Fruit fly (Drosophila melanogaster) whole organism, wandering third instar larva: Measurements from ENCODE around the gene syd.
A peak's percentile ranks its signal among the peaks of the same experiment; 100 is the strongest.

Experiments
- Abd-B ChIP-seq: fragments of >200 bp; optimal IDR thresholded peaks from 2 replicates; lab custom pipeline; 2017; ENCODE audit warnings: missing biosample characterization, missing genetic modification characterization
- CG32264 ChIP-seq: fragments of 200-800 bp; sonication (Bioruptor generic); optimal IDR thresholded peaks from 2 replicates; lab custom pipeline; 2016; ENCODE audit warnings: missing biosample characterization, missing genetic modification characterization
- CrebA ChIP-seq: fragments of 200-800 bp; sonication (Bioruptor generic); optimal IDR thresholded peaks from 2 replicates; lab custom pipeline; 2016; ENCODE audit warnings: missing biosample characterization, mild to moderate bottlenecking, missing genetic modification characterization, borderline replicate concordance
- Dif ChIP-seq: fragments of 200-275, 200-300 bp; sonication (Bioruptor generic); optimal IDR thresholded peaks from 2 replicates; lab custom pipeline; 2018; ENCODE audit warnings: missing biosample characterization, missing genetic modification characterization; ENCODE audit not compliant: partially characterized antibody
- GATAd ChIP-seq: sonication (Bioruptor generic); optimal IDR thresholded peaks from 2 replicates; lab custom pipeline; 2016; ENCODE audit warnings: missing biosample characterization, missing genetic modification characterization
- Hnf4 ChIP-seq: fragments of 200-800 bp; sonication (Bioruptor generic); optimal IDR thresholded peaks from 2 replicates; lab custom pipeline; 2016; ENCODE audit warnings: missing biosample characterization, mild to moderate bottlenecking, missing genetic modification characterization
- Hr83 ChIP-seq: fragments of 200-300 bp; sonication (Bioruptor generic); optimal IDR thresholded peaks from 2 replicates; lab custom pipeline; 2016; ENCODE audit warnings: missing biosample characterization, mild to moderate bottlenecking, missing genetic modification characterization, moderate library complexity; ENCODE audit not compliant: poor library complexity, severe bottlenecking
- Mio ChIP-seq: sonication (Bioruptor generic); optimal IDR thresholded peaks from 2 replicates; lab custom pipeline; 2016; ENCODE audit warnings: missing biosample characterization, missing genetic modification characterization
- OdsH ChIP-seq: fragments of 200-800 bp; sonication (Bioruptor generic); optimal IDR thresholded peaks from 2 replicates; lab custom pipeline; 2016; ENCODE audit warnings: missing biosample characterization, mild to moderate bottlenecking, missing genetic modification characterization
- Rel ChIP-seq, 2 experiments: fragments of 200-800 bp; sonication (Bioruptor generic) in 1 of 2; optimal IDR thresholded peaks; 2 replicates in 1 of 2; 3 replicates in 1 of 2; lab custom pipeline; 2016 to 2019; ENCODE audit warnings: mild to moderate bottlenecking in 2 of 2, missing biosample characterization in 2 of 2, missing genetic modification characterization in 2 of 2, moderate library complexity in 1 of 2
- Sp1 ChIP-seq: fragments of 200-800 bp; sonication (Bioruptor generic); optimal IDR thresholded peaks from 3 replicates; lab custom pipeline; 2019; ENCODE audit warnings: missing biosample characterization, mild to moderate bottlenecking, missing genetic modification characterization, moderate library complexity
- Vsx2 ChIP-seq: fragments of 200-300, 225-300 bp; sonication (Bioruptor generic); optimal IDR thresholded peaks from 2 replicates; lab custom pipeline; 2018; ENCODE audit warnings: missing biosample characterization, missing genetic modification characterization; ENCODE audit not compliant: partially characterized antibody
- br ChIP-seq: fragments of 200-800 bp; sonication (Bioruptor generic); optimal IDR thresholded peaks from 2 replicates; lab custom pipeline; 2016; ENCODE audit warnings: missing biosample characterization, missing genetic modification characterization
- dl ChIP-seq, 2 experiments: fragments of 175-275, 200-275 bp in 1 of 2; fragments of 200-275 bp in 1 of 2; sonication (Bioruptor generic); optimal IDR thresholded peaks; lab custom pipeline; 2018; ENCODE audit warnings: mild to moderate bottlenecking in 2 of 2, missing biosample characterization in 2 of 2, missing genetic modification characterization in 2 of 2, moderate library complexity in 2 of 2; ENCODE audit not compliant: partially characterized antibody in 2 of 2, insufficient read depth in 1 of 2
- dsf ChIP-seq: sonication (Bioruptor generic); optimal IDR thresholded peaks from 2 replicates; lab custom pipeline; 2016; ENCODE audit warnings: missing biosample characterization, missing genetic modification characterization, borderline replicate concordance
- ey ChIP-seq: fragments of 200-800 bp; sonication (Bioruptor generic); optimal IDR thresholded peaks from 2 replicates; lab custom pipeline; 2016; ENCODE audit warnings: missing biosample characterization, missing genetic modification characterization
- fru ChIP-seq: fragments of 200-800 bp; sonication (Bioruptor generic); optimal IDR thresholded peaks from 3 replicates; lab custom pipeline; 2016; ENCODE audit warnings: missing biosample characterization, mild to moderate bottlenecking, missing genetic modification characterization
- h ChIP-seq: fragments of 200-800 bp; sonication (Bioruptor generic); optimal IDR thresholded peaks from 3 replicates; lab custom pipeline; 2016; ENCODE audit warnings: missing biosample characterization, mild to moderate bottlenecking, missing genetic modification characterization
- jim ChIP-seq: fragments of 175-275, 200-325 bp; sonication (Bioruptor generic); optimal IDR thresholded peaks from 2 replicates; lab custom pipeline; 2016; ENCODE audit warnings: missing biosample characterization, mild to moderate bottlenecking, missing genetic modification characterization
- lola ChIP-seq: fragments of >200 bp; optimal IDR thresholded peaks from 2 replicates; lab custom pipeline; 2017; ENCODE audit warnings: missing biosample characterization, missing genetic modification characterization
- pan ChIP-seq: fragments of >200 bp; optimal IDR thresholded peaks from 2 replicates; lab custom pipeline; 2017
- psq ChIP-seq: fragments of 200-800 bp; sonication (Bioruptor generic); optimal IDR thresholded peaks from 3 replicates; lab custom pipeline; 2017; ENCODE audit warnings: missing biosample characterization, mild to moderate bottlenecking, missing genetic modification characterization, moderate library complexity
- rgr ChIP-seq: fragments of 200-800 bp; sonication (Bioruptor generic); optimal IDR thresholded peaks from 3 replicates; lab custom pipeline; 2016; ENCODE audit warnings: missing biosample characterization, mild to moderate bottlenecking, missing genetic modification characterization
- sage ChIP-seq: fragments of 200-800 bp; sonication (Bioruptor generic); optimal IDR thresholded peaks from 2 replicates; lab custom pipeline; 2016; ENCODE audit warnings: missing biosample characterization, mild to moderate bottlenecking, missing genetic modification characterization
- sv ChIP-seq: fragments of 200-800 bp; sonication (Bioruptor generic); optimal IDR thresholded peaks from 3 replicates; lab custom pipeline; 2016; ENCODE audit warnings: missing biosample characterization, missing genetic modification characterization
- tai ChIP-seq: sonication (Bioruptor generic); optimal IDR thresholded peaks from 2 replicates; lab custom pipeline; 2016; ENCODE audit warnings: missing biosample characterization, missing genetic modification characterization
- usp ChIP-seq: fragments of >200 bp; optimal IDR thresholded peaks from 2 replicates; lab custom pipeline; 2017; ENCODE audit warnings: missing biosample characterization, missing genetic modification characterization
- woc ChIP-seq: sonication (Bioruptor generic); optimal IDR thresholded peaks from 2 replicates; lab custom pipeline; 2016; ENCODE audit warnings: missing biosample characterization, mild to moderate bottlenecking, missing genetic modification characterization

Gene syd

dm6 chr3L:7867036-7867787 is 68.7 kb downstream of the syd start, which contains the start of gene Pdp1:
Pdp1 (minus strand) TSS chr3L:7867369.
- TF ChIP-seq Sp1 (GFP tag; lab: Kevin White, UChicago) (peak; percentile 2), br (GFP tag; lab: Kevin White, UChicago) (peak; percentile 15), OdsH (peak; percentile 24), Hr83 (peak; percentile 65), CG32264 (GFP tag; lab: Kevin White, UChicago) (no peak), pan (lab: Kevin White, UChicago) (no peak), Abd-B (GFP tag; lab: Kevin White, UChicago) (no peak), usp (GFP tag; lab: Kevin White, UChicago) (no peak), Hnf4 (GFP tag; lab: Kevin White, UChicago) (no peak), GATAd (GFP tag; lab: Kevin White, UChicago) (peak; percentile 22), h (GFP tag; lab: Kevin White, UChicago) (peak; percentile 34), dsf (no peak), jim (GFP tag; lab: Kevin White, UChicago) (no peak), rgr (peak; percentile 5), sage (no peak), Vsx2 (GFP tag; lab: Kevin White, UChicago) (peak; percentile 77), Rel (GFP tag; optimal IDR thresholded peaks at IDR 0.05; lab: Kevin White, UChicago) (no peak), Rel (tag; optimal IDR thresholded peaks at IDR 0.05; lab: Kevin White, UChicago) (no peak), sv (GFP tag; lab: Kevin White, UChicago) (no peak), Dif (GFP tag; lab: Kevin White, UChicago) (peak; percentile 90), dl (GFP tag; optimal IDR thresholded peaks at IDR 0.05; lab: Kevin White, UChicago; ENCODE audit: insufficient read depth in 1 of 2, partially characterized antibody in 2 of 2) (peak; percentile 85 to 88), lola (GFP tag; lab: Kevin White, UChicago) (no peak), ey (GFP tag; lab: Kevin White, UChicago) (no peak), tai (no peak), psq (GFP tag; lab: Kevin White, UChicago) (peak; percentile 19), woc (peak; percentile 65), Mio (GFP tag; lab: Kevin White, UChicago) (peak; percentile 72), fru (GFP tag; lab: Kevin White, UChicago) (peak; percentile 10), CrebA (GFP tag; lab: Kevin White, UChicago) (no peak)
